Fruit fly (Drosophila melanogaster): ENCODE measurements around the gene ClpP.

Gene ClpP

DNA sequence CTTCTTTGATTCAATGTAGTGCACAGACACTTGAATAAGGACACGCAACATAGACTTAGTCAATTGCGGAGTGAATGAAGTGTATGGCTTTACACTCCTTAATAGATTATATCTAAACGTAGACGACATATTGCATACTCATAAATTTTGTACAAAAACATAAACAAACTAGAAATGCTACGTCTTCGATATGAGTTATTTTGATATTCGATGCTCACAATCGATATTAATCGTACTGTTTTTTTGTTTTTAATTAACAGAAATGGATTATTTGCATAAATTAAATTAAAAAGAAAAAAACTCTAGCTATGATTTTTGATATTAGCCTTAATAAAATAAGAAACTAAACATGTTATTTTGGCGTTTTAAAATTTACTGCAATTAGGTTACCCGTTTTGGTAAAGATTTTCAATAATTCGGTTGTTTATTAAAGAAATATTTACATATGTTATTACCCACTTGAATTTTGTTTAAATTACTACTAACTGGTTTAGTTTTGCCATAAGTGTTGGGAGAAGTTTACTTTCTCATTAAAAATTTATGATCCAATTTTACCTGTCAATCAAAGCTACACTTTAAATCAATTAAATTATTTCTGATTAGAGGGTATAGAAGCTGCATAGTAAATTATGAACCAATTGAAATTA, 48.5 kb downstream of the ClpP start, which contains the start of the genes CG17768, LSm-4 and Ir31a:
TSS of gene CG17768 (minus strand) at position 196 of the 647 bp plus-strand sequence.
TSS of gene LSm-4 (minus strand) at position 196 of the 647 bp plus-strand sequence.
TSS of gene Ir31a (plus strand) at position 558 of the 647 bp plus-strand sequence.
- TF ChIP-seq toe (GFP tag; optimal IDR thresholded peaks at IDR 0.05) = no peak
- TF ChIP-seq cic (GFP tag; optimal IDR thresholded peaks at IDR 0.05) = no peak
- no peak for TF ChIP-seq tj (GFP tag; optimal IDR thresholded peaks at IDR 0.05)
- TF ChIP-seq CG33017 (tag; optimal IDR thresholded peaks at IDR 0.05) = no peak
- no peak for TF ChIP-seq CG5204 (GFP tag; optimal IDR thresholded peaks at IDR 0.05)
- TF ChIP-seq Hr96 (GFP tag; optimal IDR thresholded peaks at IDR 0.05) = no peak
- TF ChIP-seq CG11617 (GFP tag; optimal IDR thresholded peaks at IDR 0.05) = no peak
- no peak for TF ChIP-seq cnc (optimal IDR thresholded peaks at IDR 0.05)
- TF ChIP-seq bab1 (GFP tag; optimal IDR thresholded peaks at IDR 0.05) = no peak
- TF ChIP-seq CG7101 (tag; optimal IDR thresholded peaks at IDR 0.05) = no peak
- no peak for TF ChIP-seq CG14711 (tag; optimal IDR thresholded peaks at IDR 0.05)
- TF ChIP-seq CG12768 (GFP tag; optimal IDR thresholded peaks at IDR 0.05) = no peak
- TF ChIP-seq Clk (GFP tag; optimal IDR thresholded peaks at IDR 0.05) = no peak
- TF ChIP-seq CG1620 (GFP tag; optimal IDR thresholded peaks at IDR 0.05) = no peak

Measured in whole organism, adult.